Worm (Caenorhabditis elegans) whole organism, L1 larva: ENCODE results near the gene zipt-9.

Experiments
- Y116A8C.19 ChIP-seq: sonication (generic microtip); optimal IDR thresholded peaks from 2 replicates; lab custom pipeline; 2016; ENCODE audit warnings: missing compliant biosample characterization, missing genetic modification characterization, borderline replicate concordance
- ama-1 ChIP-seq: fragments of 150-350 bp; optimal IDR thresholded peaks from 2 replicates; lab custom pipeline; 2014
- blmp-1 ChIP-seq: fragments of 150-350 bp; optimal IDR thresholded peaks from 2 replicates; lab custom pipeline; 2014; ENCODE audit warnings: missing biosample characterization, missing genetic modification characterization
- lin-13 ChIP-seq: fragments of 150-350 bp; optimal IDR thresholded peaks from 2 replicates; lab custom pipeline; 2014; ENCODE audit warnings: missing biosample characterization, missing genetic modification reagents, missing genetic modification characterization
- lin-39 ChIP-seq: fragments of 150-350 bp; optimal IDR thresholded peaks from 2 replicates; lab custom pipeline; 2014; ENCODE audit warnings: missing biosample characterization, missing genetic modification reagents, missing genetic modification characterization
- mep-1 ChIP-seq: fragments of 150-350 bp; optimal IDR thresholded peaks from 2 replicates; lab custom pipeline; 2014; ENCODE audit warnings: missing biosample characterization, missing genetic modification characterization
- nhr-11 ChIP-seq: fragments of 150-350 bp; optimal IDR thresholded peaks from 2 replicates; lab custom pipeline; 2014; ENCODE audit warnings: missing biosample characterization, missing genetic modification characterization
- nhr-237 ChIP-seq: fragments of 150-350 bp; optimal IDR thresholded peaks from 2 replicates; lab custom pipeline; 2014; ENCODE audit warnings: missing biosample characterization, missing genetic modification characterization
- nhr-28 ChIP-seq: fragments of 150-350 bp; optimal IDR thresholded peaks from 2 replicates; lab custom pipeline; 2014; ENCODE audit warnings: missing biosample characterization, missing genetic modification characterization
- nhr-77 ChIP-seq: fragments of 150-350 bp; optimal IDR thresholded peaks from 2 replicates; lab custom pipeline; 2014; ENCODE audit warnings: missing biosample characterization, missing genetic modification characterization
- nhr-90 ChIP-seq: sonication (generic microtip); optimal IDR thresholded peaks from 2 replicates; lab custom pipeline; 2016; ENCODE audit warnings: mild to moderate bottlenecking, missing genetic modification characterization, missing compliant biosample characterization; ENCODE audit not compliant: poor library complexity
- rnt-1 ChIP-seq: sonication (generic microtip); optimal IDR thresholded peaks from 2 replicates; lab custom pipeline; 2016; ENCODE audit warnings: mild to moderate bottlenecking, missing genetic modification characterization, moderate library complexity, missing compliant biosample characterization
- tbx-2 ChIP-seq: sonication (generic microtip); optimal IDR thresholded peaks from 2 replicates; lab custom pipeline; 2016; ENCODE audit warnings: missing genetic modification characterization, missing compliant biosample characterization
- unc-62 ChIP-seq: fragments of 150-350 bp; optimal IDR thresholded peaks from 2 replicates; lab custom pipeline; 2014; ENCODE audit warnings: missing biosample characterization, missing genetic modification reagents, missing genetic modification characterization

- TF ChIP-seq tbx-2 (tag; lab: Kevin White, UChicago) (no peak), lin-13 (GFP tag; lab: Kevin White, UChicago) (no peak), lin-39 (no peak), unc-62 (GFP tag; lab: Kevin White, UChicago) (no peak), nhr-11 (no peak), ama-1 (lab: Kevin White, UChicago) (no peak), blmp-1 (tag; lab: Kevin White, UChicago) (peak; percentile 23), Y116A8C.19 (tag; lab: Kevin White, UChicago) (no peak), nhr-90 (tag; lab: Kevin White, UChicago) (no peak), nhr-77 (no peak), mep-1 (tag; lab: Kevin White, UChicago) (peak; percentile 38), nhr-28 (tag; lab: Kevin White, UChicago) (no peak), nhr-237 (tag; lab: Kevin White, UChicago) (no peak), rnt-1 (tag; lab: Kevin White, UChicago) (no peak)
These were observed 41.5 kb upstream of the zipt-9 start, which contains the start of gene F20G2.2 for ce11 chrV:13756359-13757091.
